Worm (Caenorhabditis elegans) whole organism, midembryonic: ENCODE measurements around the gene C36C9.4.

Experiments used
- T22C8.4 ChIP-seq: fragments of 200-800 bp; sonication (Bioruptor generic); IDR thresholded peaks from 2 replicates; pipeline ENCODE4 v1.3.6; 2022; ENCODE audit warnings: missing genetic modification characterization, missing compliant biosample characterization
- flt-1 ChIP-seq: fragments of 200-800 bp; sonication (Bioruptor generic); IDR thresholded peaks from 2 replicates; pipeline ENCODE4 v1.3.6; 2022; ENCODE audit warnings: missing genetic modification characterization, missing compliant biosample characterization
- med-1 ChIP-seq: sonication (generic microtip); optimal IDR thresholded peaks from 2 replicates; lab custom pipeline; 2017; ENCODE audit warnings: missing genetic modification characterization, mild to moderate bottlenecking, missing compliant biosample characterization, antibody characterized with exemption, missing genetic modification reagents; ENCODE audit not compliant: insufficient read depth
- ref-1 ChIP-seq: fragments of 200-800 bp; sonication (Bioruptor generic); conservative IDR thresholded peaks from 2 replicates; pipeline ENCODE4 v1.3.6; 2022; ENCODE audit warnings: missing genetic modification reagents, missing genetic modification characterization, missing compliant biosample characterization
- tab-1 ChIP-seq: fragments of 200-800 bp; sonication (Bioruptor generic); IDR thresholded peaks from 2 replicates; pipeline ENCODE4 v1.3.6; 2022; ENCODE audit warnings: missing genetic modification characterization, missing compliant biosample characterization
- ztf-23 ChIP-seq: fragments of 200-800 bp; sonication (Bioruptor generic); IDR thresholded peaks from 2 replicates; pipeline ENCODE4 v1.3.6; 2022; ENCODE audit warnings: missing genetic modification reagents, missing genetic modification characterization, missing compliant biosample characterization
- ztf-29 ChIP-seq: fragments of 200-800 bp; sonication (Bioruptor generic); IDR thresholded peaks from 2 replicates; pipeline ENCODE4 v1.3.6; 2022; ENCODE audit warnings: missing genetic modification reagents, missing genetic modification characterization, missing compliant biosample characterization

DNA sequence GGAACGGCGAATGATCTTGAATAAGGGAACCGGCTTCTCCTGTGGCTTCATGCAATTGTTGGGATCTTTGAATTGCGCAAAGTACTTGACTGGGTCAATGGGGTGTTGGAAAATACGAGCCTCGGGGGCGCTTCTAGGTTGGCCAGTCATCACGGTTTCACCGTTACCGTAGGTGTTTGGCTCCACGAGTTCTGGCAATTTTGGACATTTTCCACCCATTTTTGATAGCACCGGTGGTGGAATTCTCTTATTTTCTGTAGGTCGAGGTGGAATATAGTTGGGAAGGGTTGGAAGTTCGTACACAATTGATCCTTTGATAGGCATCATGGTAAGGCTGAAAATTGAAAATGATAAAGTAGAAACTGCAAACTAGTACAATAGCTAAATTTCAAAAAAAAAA, 45.1 kb downstream of the C36C9.4 start, which contains the start of gene ZK380.4:
- no peak for TF ChIP-seq med-1
- no peak for TF ChIP-seq tab-1 (GFP tag; lab: Robert Waterston, UW)
- no peak for TF ChIP-seq T22C8.4 (GFP tag; lab: Robert Waterston, UW)
- no peak for TF ChIP-seq ztf-23 (GFP tag; lab: Robert Waterston, UW)
- TF ChIP-seq ref-1 (GFP tag; lab: Robert Waterston, UW), result no peak
- TF ChIP-seq flt-1 (GFP tag; lab: Robert Waterston, UW), result no peak
- TF ChIP-seq ztf-29 (GFP tag; lab: Robert Waterston, UW), result no peak
